Worm (Caenorhabditis elegans) whole organism, L3 larva: ENCODE data around the gene lmbr-1.

Experiments
- R02D3.7 ChIP-seq: fragments of 150-350 bp; optimal IDR thresholded peaks from 2 replicates; lab custom pipeline; 2014; ENCODE audit warnings: missing biosample characterization, missing genetic modification characterization
- ZK546.5 ChIP-seq: sonication (generic microtip); optimal IDR thresholded peaks from 2 replicates; lab custom pipeline; 2017; ENCODE audit warnings: missing biosample characterization, missing genetic modification characterization
- aly-2 ChIP-seq: fragments of 150-350 bp; optimal IDR thresholded peaks from 2 replicates; lab custom pipeline; 2014; ENCODE audit warnings: missing biosample characterization, missing genetic modification characterization
- ceh-28 ChIP-seq: fragments of 150-350 bp; optimal IDR thresholded peaks from 2 replicates; lab custom pipeline; 2014; ENCODE audit warnings: missing biosample characterization, missing genetic modification reagents, missing genetic modification characterization
- ceh-82 ChIP-seq: fragments of 150-350 bp; optimal IDR thresholded peaks from 2 replicates; lab custom pipeline; 2014; ENCODE audit warnings: missing biosample characterization, missing genetic modification characterization
- daf-12 ChIP-seq: fragments of 150-350 bp; optimal IDR thresholded peaks from 2 replicates; lab custom pipeline; 2014; ENCODE audit warnings: missing biosample characterization, missing genetic modification reagents, missing genetic modification characterization
- elt-2 ChIP-seq: sonication (generic microtip); optimal IDR thresholded peaks from 2 replicates; lab custom pipeline; 2016; ENCODE audit warnings: missing genetic modification reagents, mild to moderate bottlenecking, missing genetic modification characterization, missing compliant biosample characterization
- fkh-10 ChIP-seq: sonication (generic microtip); optimal IDR thresholded peaks from 2 replicates; lab custom pipeline; 2017; ENCODE audit warnings: missing biosample characterization, missing genetic modification reagents, missing genetic modification characterization
- fkh-2 ChIP-seq: fragments of 150-350 bp; optimal IDR thresholded peaks from 2 replicates; lab custom pipeline; 2014; ENCODE audit warnings: missing biosample characterization, missing genetic modification reagents, missing genetic modification characterization
- fos-1 ChIP-seq: fragments of 150-350 bp; optimal IDR thresholded peaks from 2 replicates; lab custom pipeline; 2014; ENCODE audit warnings: missing biosample characterization, missing genetic modification characterization
- jun-1 ChIP-seq: fragments of 150-350 bp; optimal IDR thresholded peaks from 2 replicates; lab custom pipeline; 2014; ENCODE audit warnings: missing biosample characterization, missing genetic modification reagents, missing genetic modification characterization
- lin-15B ChIP-seq: fragments of 150-350 bp; optimal IDR thresholded peaks from 2 replicates; lab custom pipeline; 2014; ENCODE audit warnings: missing biosample characterization, missing genetic modification characterization
- lin-39 ChIP-seq: fragments of 150-350 bp; optimal IDR thresholded peaks from 2 replicates; lab custom pipeline; 2018; ENCODE audit warnings: missing biosample characterization, missing genetic modification reagents, missing genetic modification characterization
- lsy-12 ChIP-seq: sonication (generic microtip); optimal IDR thresholded peaks from 2 replicates; lab custom pipeline; 2016; ENCODE audit warnings: mild to moderate bottlenecking, missing genetic modification characterization, missing compliant biosample characterization
- mdl-1 ChIP-seq: fragments of 150-350 bp; optimal IDR thresholded peaks from 2 replicates; lab custom pipeline; 2014; ENCODE audit warnings: missing biosample characterization, missing genetic modification characterization
- mml-1 ChIP-seq: fragments of 150-350 bp; sonication (generic microtip); optimal IDR thresholded peaks from 3 replicates; lab custom pipeline; 2014; ENCODE audit warnings: missing biosample characterization, missing genetic modification characterization
- nfya-1 ChIP-seq: sonication (generic microtip); optimal IDR thresholded peaks from 2 replicates; lab custom pipeline; 2017; ENCODE audit warnings: missing genetic modification characterization, mild to moderate bottlenecking, missing compliant biosample characterization, antibody characterized with exemption, moderate library complexity; ENCODE audit not compliant: insufficient read depth
- nhr-11 ChIP-seq: fragments of 150-350 bp; optimal IDR thresholded peaks from 2 replicates; lab custom pipeline; 2014; ENCODE audit warnings: missing biosample characterization, missing genetic modification characterization
- nhr-12 ChIP-seq: fragments of 150-350 bp; optimal IDR thresholded peaks from 2 replicates; lab custom pipeline; 2014; ENCODE audit warnings: missing biosample characterization, missing genetic modification characterization
- nhr-23 ChIP-seq: fragments of 150-350 bp; optimal IDR thresholded peaks from 2 replicates; lab custom pipeline; 2014; ENCODE audit warnings: missing biosample characterization, missing genetic modification reagents, missing genetic modification characterization
- nhr-25 ChIP-seq: sonication (generic microtip); optimal IDR thresholded peaks from 2 replicates; lab custom pipeline; 2017; ENCODE audit warnings: missing biosample characterization, missing genetic modification characterization
- nhr-43 ChIP-seq: sonication (generic microtip); optimal IDR thresholded peaks from 2 replicates; lab custom pipeline; 2016; ENCODE audit warnings: mild to moderate bottlenecking, missing genetic modification characterization, missing compliant biosample characterization; ENCODE audit not compliant: poor library complexity, severe bottlenecking
- nhr-67 ChIP-seq: fragments of 150-350 bp; optimal IDR thresholded peaks from 2 replicates; lab custom pipeline; 2014; ENCODE audit warnings: missing biosample characterization, missing genetic modification characterization
- nhr-77 ChIP-seq: fragments of 150-350 bp; optimal IDR thresholded peaks from 2 replicates; lab custom pipeline; 2014; ENCODE audit warnings: missing biosample characterization, missing genetic modification characterization
- pha-4 ChIP-seq: fragments of 150-350 bp; optimal IDR thresholded peaks from 2 replicates; lab custom pipeline; 2014; ENCODE audit warnings: missing biosample characterization, missing genetic modification reagents, missing genetic modification characterization
- pqm-1 ChIP-seq: fragments of 150-350 bp; optimal IDR thresholded peaks from 2 replicates; lab custom pipeline; 2017; ENCODE audit warnings: missing biosample characterization, missing genetic modification characterization, inconsistent platforms
- skn-1 ChIP-seq: fragments of 150-350 bp; optimal IDR thresholded peaks from 2 replicates; lab custom pipeline; 2014; ENCODE audit warnings: missing biosample characterization, missing genetic modification characterization
- tbx-2 ChIP-seq: sonication (generic microtip); optimal IDR thresholded peaks from 2 replicates; lab custom pipeline; 2016; ENCODE audit warnings: mild to moderate bottlenecking, missing genetic modification characterization, missing compliant biosample characterization
- unc-39 ChIP-seq: sonication (generic microtip); optimal IDR thresholded peaks from 4 replicates; lab custom pipeline; 2017; ENCODE audit warnings: missing biosample characterization, missing genetic modification characterization
- unc-62 ChIP-seq: fragments of 150-350 bp; sonication (generic microtip); optimal IDR thresholded peaks from 4 replicates; lab custom pipeline; 2014; ENCODE audit warnings: missing biosample characterization, missing genetic modification reagents, missing genetic modification characterization
- zag-1 ChIP-seq: fragments of 150-350 bp; optimal IDR thresholded peaks from 2 replicates; lab custom pipeline; 2014; ENCODE audit warnings: missing biosample characterization, missing genetic modification characterization
- ztf-11 ChIP-seq: fragments of 150-350 bp; optimal IDR thresholded peaks from 2 replicates; lab custom pipeline; 2014; ENCODE audit warnings: missing biosample characterization, missing genetic modification characterization
- ztf-4 ChIP-seq: fragments of 150-350 bp; optimal IDR thresholded peaks from 2 replicates; lab custom pipeline; 2014; ENCODE audit warnings: missing biosample characterization, missing genetic modification characterization

lmbr-1 gene

DNA sequence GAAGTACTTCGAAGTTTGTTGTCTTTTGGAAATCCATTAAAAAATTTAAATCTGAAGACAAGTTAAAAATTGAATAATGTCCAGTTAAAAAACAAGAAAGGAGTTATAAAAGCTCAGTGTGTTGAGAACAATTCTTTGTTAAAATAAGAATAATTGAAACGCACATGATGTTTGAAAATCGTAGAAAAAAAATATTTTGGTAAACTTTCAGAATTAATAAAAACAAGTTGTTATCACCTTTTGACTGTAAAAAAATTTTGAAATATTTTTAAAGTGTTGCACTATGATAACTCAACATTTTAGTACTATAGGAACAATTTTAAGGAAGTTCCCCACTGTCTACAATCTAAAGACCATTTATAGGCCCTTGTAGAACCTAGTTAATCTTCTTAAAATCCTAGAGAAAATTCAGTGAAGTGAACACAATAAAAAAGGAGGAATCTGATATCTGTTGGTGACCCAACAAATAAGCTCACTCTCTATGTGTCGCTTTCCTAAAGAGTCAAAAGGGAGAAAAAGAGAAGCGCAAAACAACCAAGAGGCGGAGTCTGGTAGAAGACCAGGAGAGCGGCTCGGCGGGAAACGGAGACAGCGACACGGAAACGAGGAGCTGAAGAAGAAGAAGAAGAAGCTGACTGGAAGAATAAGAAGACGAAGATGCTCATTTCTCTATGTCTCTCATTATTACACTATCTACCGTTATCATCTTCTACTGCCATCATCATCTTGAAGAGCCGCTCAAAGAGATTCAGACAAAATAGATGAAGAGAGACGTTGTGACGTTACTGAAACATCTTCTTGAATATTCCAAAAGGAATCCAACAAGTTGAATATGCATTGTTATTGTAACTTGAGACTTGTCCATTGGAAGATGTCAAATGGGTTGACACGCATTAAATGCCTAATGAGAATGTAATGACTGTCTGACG, 22.6 kb downstream of the lmbr-1 start, which contains the start of gene ZK353.10:
ZK353.10 (minus strand) TSS at position 51 of the 929 bp plus-strand sequence.
- TF ChIP-seq zag-1 (tag; lab: Kevin White, UChicago) (no peak), nhr-12 (tag; lab: Kevin White, UChicago) (no peak), ceh-82 (no peak), lin-39 (tag; lab: Kevin White, UChicago) (peak; percentile 10), aly-2 (no peak), elt-2 (tag; lab: Kevin White, UChicago) (no peak), fkh-10 (GFP tag; lab: Kevin White, UChicago) (no peak), tbx-2 (tag; lab: Kevin White, UChicago) (no peak), lsy-12 (no peak), mml-1 (tag; lab: Kevin White, UChicago) (no peak), ZK546.5 (no peak), nhr-67 (no peak), nhr-25 (tag; lab: Kevin White, UChicago) (no peak), R02D3.7 (tag; lab: Kevin White, UChicago) (no peak), unc-39 (tag; lab: Kevin White, UChicago) (no peak), nfya-1 (tag; lab: Kevin White, UChicago) (no peak), nhr-23 (tag; lab: Kevin White, UChicago) (no peak), skn-1 (peak; percentile 39), lin-15B (peak; percentile 7), daf-12 (tag; lab: Kevin White, UChicago) (no peak), nhr-11 (tag; lab: Kevin White, UChicago) (no peak)

DNA sequence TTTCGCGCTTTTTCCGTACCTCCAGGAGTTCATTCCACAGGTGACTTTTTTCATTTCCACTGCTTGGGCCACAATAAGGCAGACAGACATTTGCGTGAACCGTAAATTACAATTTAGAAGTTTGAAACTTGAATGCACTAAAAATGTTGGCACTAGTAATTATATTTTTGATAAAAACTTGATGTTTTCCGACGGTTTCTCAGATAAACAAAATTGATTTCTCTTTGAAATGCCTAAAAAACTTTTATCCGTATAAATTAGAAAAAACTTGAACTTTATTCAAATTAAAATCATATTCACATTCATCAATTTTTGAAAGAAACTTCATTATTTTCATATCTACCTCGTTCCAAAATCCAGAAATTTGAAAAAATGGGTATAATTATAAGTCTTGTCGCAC, 23.6 kb downstream of the lmbr-1 start, which contains the start of gene ZK353.3:
ZK353.3 (plus strand) TSS at position 301 of the 400 bp plus-strand sequence.
- TF ChIP-seq fkh-2 (tag; lab: Kevin White, UChicago) (no peak), nfya-1 (tag; lab: Kevin White, UChicago) (no peak), nhr-43 (no peak), daf-12 (tag; lab: Kevin White, UChicago) (no peak), lsy-12 (no peak), unc-62 (GFP tag; lab: Kevin White, UChicago) (no peak), ztf-4 (no peak), fos-1 (tag; lab: Kevin White, UChicago) (no peak), jun-1 (tag; lab: Kevin White, UChicago) (no peak)

DNA sequence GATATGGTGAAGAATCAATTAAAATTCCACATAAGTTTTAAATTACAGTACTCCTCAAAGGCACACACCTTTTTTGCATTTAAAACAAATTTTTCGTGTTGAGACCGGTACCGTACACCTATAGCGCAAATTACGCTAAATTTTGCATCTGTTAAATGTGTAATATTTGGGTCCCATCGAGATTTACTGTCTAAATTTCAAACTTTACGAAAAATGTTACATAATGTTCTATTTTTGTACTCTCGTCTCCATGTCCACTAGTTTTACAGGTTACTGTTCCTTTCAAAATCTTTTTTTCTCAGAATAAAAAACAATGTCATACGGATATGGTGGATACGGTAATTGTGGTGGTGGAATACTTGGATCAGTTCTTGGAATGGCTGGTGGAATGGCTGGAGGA, 26.4 kb downstream of the lmbr-1 start, which contains the start of gene ZK353.2:
ZK353.2 (plus strand) TSS at position 301 of the 400 bp plus-strand sequence.
- TF ChIP-seq zag-1 (tag; lab: Kevin White, UChicago) (no peak), fkh-2 (tag; lab: Kevin White, UChicago) (no peak), pha-4 (tag; lab: Kevin White, UChicago) (no peak)
- TF ChIP-seq, all 47 proteins: peak for 0

DNA sequence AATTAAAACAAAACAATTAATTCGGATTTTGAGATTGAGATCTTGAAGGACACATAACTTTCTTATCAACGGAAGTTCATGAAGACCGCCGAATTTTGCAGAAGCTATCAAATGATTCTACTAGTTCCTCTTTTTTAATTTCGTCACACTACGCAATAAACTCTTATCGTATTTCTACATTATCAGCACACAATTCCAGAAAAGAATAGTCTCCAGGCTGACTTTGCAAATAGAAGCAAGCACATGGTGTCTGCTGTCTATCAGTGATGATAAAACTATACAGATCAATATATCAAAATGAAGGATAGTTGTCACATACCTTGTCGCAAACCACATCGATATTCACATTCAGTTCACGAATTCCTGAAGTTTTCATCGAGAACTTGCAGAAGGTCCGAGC, 28.4 kb downstream of the lmbr-1 start:
- TF ChIP-seq mdl-1 (tag; lab: Kevin White, UChicago) (no peak), ceh-28 (no peak), nhr-77 (tag; lab: Kevin White, UChicago) (no peak), jun-1 (tag; lab: Kevin White, UChicago) (peak; percentile 60), ztf-4 (no peak), unc-62 (GFP tag; lab: Kevin White, UChicago) (no peak), nfya-1 (tag; lab: Kevin White, UChicago) (peak; percentile 5), pha-4 (tag; lab: Kevin White, UChicago) (peak; percentile 53), skn-1 (peak; percentile 13), elt-2 (tag; lab: Kevin White, UChicago) (peak; percentile 95), pqm-1 (tag; lab: Kevin White, UChicago) (peak; percentile 94)

DNA sequence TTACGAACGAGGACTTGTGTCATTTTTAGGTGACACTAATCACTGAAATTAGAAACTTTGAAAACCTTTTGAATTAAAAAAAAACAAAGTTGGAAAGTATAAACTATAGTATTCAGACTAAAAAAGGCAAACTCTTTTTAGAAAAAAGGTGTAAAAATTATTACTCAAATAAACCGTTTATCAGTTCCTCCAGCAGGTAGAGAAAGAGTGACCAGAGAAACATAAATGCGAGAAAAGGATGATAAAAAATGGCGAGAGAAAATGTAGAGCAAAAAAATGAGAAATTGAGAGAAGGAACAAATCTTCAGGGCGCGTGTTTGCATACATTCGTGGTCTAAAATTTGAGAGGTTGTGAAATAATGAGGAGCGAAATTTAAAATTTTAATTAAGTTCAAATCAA, 29.8 kb downstream of the lmbr-1 start, which contains the start of gene lap-1:
lap-1 (minus strand) TSS at position 42 of the 400 bp plus-strand sequence.
- no peak for TF ChIP-seq ztf-11 (tag; lab: Kevin White, UChicago)
- peak; percentile 40 for TF ChIP-seq elt-2 (tag; lab: Kevin White, UChicago)
- TF ChIP-seq pqm-1 (tag; lab: Kevin White, UChicago), result peak; percentile 7
- no peak for TF ChIP-seq lsy-12
- no peak for TF ChIP-seq fkh-2 (tag; lab: Kevin White, UChicago)
- TF ChIP-seq unc-62 (GFP tag; lab: Kevin White, UChicago), result no peak
- TF ChIP-seq pha-4 (tag; lab: Kevin White, UChicago), result peak; percentile 18
- TF ChIP-seq nfya-1 (tag; lab: Kevin White, UChicago), result no peak
- TF ChIP-seq, all 47 proteins: peak for 3
